Fruit fly (Drosophila melanogaster) whole organism, prepupa: ENCODE measurements around the gene CG6178.

Experiments used
- CG11294 ChIP-seq: fragments of 200-800 bp; sonication (Bioruptor generic); IDR thresholded peaks from 2 replicates; pipeline ENCODE4 v1.3.6; 2022; ENCODE audit warnings: missing biosample characterization, missing genetic modification characterization
- CG1621 ChIP-seq: fragments of 200-800 bp; sonication (Bioruptor generic); optimal IDR thresholded peaks from 3 replicates; lab custom pipeline; 2018; ENCODE audit warnings: missing biosample characterization, mild to moderate bottlenecking, missing genetic modification characterization
- CG3919 ChIP-seq: fragments of 200-800 bp; sonication (Bioruptor generic); optimal IDR thresholded peaks from 3 replicates; lab custom pipeline; 2016; ENCODE audit warnings: missing biosample characterization, missing genetic modification characterization
- CG4318 ChIP-seq: fragments of 200-800 bp; sonication (Bioruptor generic); optimal IDR thresholded peaks from 3 replicates; lab custom pipeline; 2017; ENCODE audit warnings: missing biosample characterization, mild to moderate bottlenecking, missing genetic modification characterization
- CG6854 ChIP-seq: fragments of 200-800 bp; sonication (Bioruptor generic); optimal IDR thresholded peaks from 2 replicates; lab custom pipeline; 2017; ENCODE audit warnings: missing biosample characterization, mild to moderate bottlenecking, missing genetic modification characterization
- CG8319 ChIP-seq: fragments of 200-800 bp; sonication (Bioruptor generic); optimal IDR thresholded peaks from 3 replicates; lab custom pipeline; 2016; ENCODE audit warnings: missing biosample characterization, missing genetic modification characterization
- CG8632 ChIP-seq: fragments of 200-800 bp; sonication (Bioruptor generic); optimal IDR thresholded peaks from 3 replicates; lab custom pipeline; 2016; ENCODE audit warnings: missing biosample characterization, missing genetic modification characterization
- Ets96B ChIP-seq: fragments of 200-800 bp; optimal IDR thresholded peaks from 2 replicates; lab custom pipeline; 2019; ENCODE audit warnings: missing biosample characterization, mild to moderate bottlenecking, missing genetic modification characterization, moderate library complexity
- Hr38 ChIP-seq: sonication (Bioruptor generic); optimal IDR thresholded peaks from 2 replicates; lab custom pipeline; 2016; ENCODE audit warnings: missing biosample characterization, missing genetic modification characterization
- Met ChIP-seq: fragments of 200-800 bp; sonication (Bioruptor generic); optimal IDR thresholded peaks from 3 replicates; lab custom pipeline; 2016; ENCODE audit warnings: missing biosample characterization, missing genetic modification characterization
- cyc ChIP-seq: fragments of 200-800 bp; sonication (Bioruptor generic); optimal IDR thresholded peaks from 3 replicates; lab custom pipeline; 2016; ENCODE audit warnings: missing biosample characterization, missing genetic modification characterization
- dac ChIP-seq: fragments of 200-800 bp; sonication (Bioruptor generic); optimal IDR thresholded peaks from 2 replicates; lab custom pipeline; 2017; ENCODE audit warnings: missing biosample characterization, mild to moderate bottlenecking, missing genetic modification characterization
- esn ChIP-seq: fragments of 200-800 bp; sonication (Bioruptor generic); optimal IDR thresholded peaks from 2 replicates; lab custom pipeline; 2016; ENCODE audit warnings: missing biosample characterization, mild to moderate bottlenecking, missing genetic modification characterization, moderate library complexity
- ss ChIP-seq, 2 experiments: fragments of 200-800 bp; sonication (Bioruptor generic); optimal IDR thresholded peaks; 2 replicates in 1 of 2; 3 replicates in 1 of 2; lab custom pipeline; 2017 to 2018; ENCODE audit warnings: mild to moderate bottlenecking in 2 of 2, missing biosample characterization in 2 of 2, missing genetic modification characterization in 2 of 2, moderate library complexity in 1 of 2

- TF ChIP-seq Ets96B (tag; lab: Kevin White, UChicago) = no peak
- no peak for TF ChIP-seq CG1621 (tag; lab: Kevin White, UChicago)
- 0 out of 2 replicates have a peak, but pooled peaks have one; percentile 23 for TF ChIP-seq CG11294 (GFP tag; lab: Robert Waterston, UW)
- no peak for TF ChIP-seq Met (GFP tag; lab: Kevin White, UChicago)
- peak; percentile 45 for TF ChIP-seq cyc (GFP tag; lab: Kevin White, UChicago)
- no peak for TF ChIP-seq dac (GFP tag; lab: Kevin White, UChicago)
- no peak for TF ChIP-seq CG8632 (GFP tag; lab: Kevin White, UChicago)
- TF ChIP-seq esn (GFP tag; lab: Kevin White, UChicago) = peak; percentile 64
- no peak for TF ChIP-seq Hr38 (GFP tag; lab: Kevin White, UChicago)
- no peak for TF ChIP-seq CG3919 (GFP tag; lab: Kevin White, UChicago)
- TF ChIP-seq CG6854 (GFP tag; lab: Kevin White, UChicago) = no peak
- no peak for TF ChIP-seq ss (GFP tag; optimal IDR thresholded peaks at IDR 0.05; lab: Kevin White, UChicago)
- no peak for TF ChIP-seq CG4318 (GFP tag; lab: Kevin White, UChicago)
- no peak for TF ChIP-seq CG8319 (GFP tag; lab: Kevin White, UChicago)
Measured at dm6 chr3R:24169362-24169761, 17.2 kb downstream of the CG6178 start, which contains the start of gene CG5510.
